Fruit fly (Drosophila melanogaster) whole organism, pupa: ENCODE results near the gene Gen.

ENCODE experiments used
- CG10348 ChIP-seq: fragments of 200-800 bp; sonication (Bioruptor generic); IDR thresholded peaks from 2 replicates; pipeline ENCODE4 v1.3.6; 2022; ENCODE audit warnings: missing biosample characterization, missing genetic modification characterization
- CG12605 ChIP-seq: fragments of 200-800 bp; sonication (Bioruptor generic); IDR thresholded peaks from 2 replicates; pipeline ENCODE4 v1.3.6; 2022; ENCODE audit warnings: missing biosample characterization, missing genetic modification characterization
- CG14655 ChIP-seq: fragments of 200-800 bp; sonication (Bioruptor generic); optimal IDR thresholded peaks from 3 replicates; lab custom pipeline; 2017; ENCODE audit warnings: mild to moderate bottlenecking, missing biosample characterization, missing genetic modification reagents, missing genetic modification characterization
- CG17806 ChIP-seq: fragments of 200-800 bp; sonication (Bioruptor generic); optimal IDR thresholded peaks from 2 replicates; lab custom pipeline; 2018; ENCODE audit warnings: missing biosample characterization, mild to moderate bottlenecking, missing genetic modification characterization, moderate library complexity
- CG32121 ChIP-seq: fragments of 200-800 bp; sonication (Bioruptor generic); IDR thresholded peaks from 2 replicates; pipeline ENCODE4 v1.3.6; 2022; ENCODE audit warnings: missing biosample characterization, missing genetic modification characterization
- CG34367 ChIP-seq: fragments of 200-800 bp; sonication (Bioruptor generic); optimal IDR thresholded peaks from 2 replicates; lab custom pipeline; 2018; ENCODE audit warnings: missing biosample characterization, mild to moderate bottlenecking, missing genetic modification characterization
- CG8159 ChIP-seq: fragments of 200-800 bp; sonication (Bioruptor generic); optimal IDR thresholded peaks from 3 replicates; lab custom pipeline; 2018; ENCODE audit warnings: missing biosample characterization, mild to moderate bottlenecking, missing genetic modification characterization, moderate library complexity
- CG8301 ChIP-seq: fragments of 200-800 bp; sonication (Bioruptor generic); optimal IDR thresholded peaks from 2 replicates; lab custom pipeline; 2018; ENCODE audit warnings: missing biosample characterization, mild to moderate bottlenecking, missing genetic modification characterization
- EcR ChIP-seq: fragments of 200-800 bp; sonication (Bioruptor generic); optimal IDR thresholded peaks from 3 replicates; lab custom pipeline; 2019; ENCODE audit warnings: missing biosample characterization, missing genetic modification characterization, mild to moderate bottlenecking, moderate library complexity, missing genetic modification reagents
- Ets98B ChIP-seq: fragments of 200-800 bp; sonication (Bioruptor generic); IDR thresholded peaks from 2 replicates; pipeline ENCODE4 v1.3.6; 2022; ENCODE audit warnings: missing biosample characterization, missing genetic modification characterization
- Pif1A ChIP-seq: fragments of 200-800 bp; sonication (Bioruptor generic); optimal IDR thresholded peaks from 3 replicates; lab custom pipeline; 2016; ENCODE audit warnings: missing biosample characterization, missing genetic modification characterization
- gl ChIP-seq: fragments of 200-800 bp; sonication (Bioruptor generic); optimal IDR thresholded peaks from 2 replicates; lab custom pipeline; 2018; ENCODE audit warnings: missing biosample characterization, mild to moderate bottlenecking, missing genetic modification characterization

dm6 chr3L:5186807-5187571 is 34.8 kb upstream of the Gen start:
- TF ChIP-seq CG17806 (tag; lab: Kevin White, UChicago) (peak; percentile 88), CG10348 (GFP tag; lab: Robert Waterston, UW) (peak; percentile 73), CG32121 (peak; percentile 93), CG34367 (tag; lab: Kevin White, UChicago) (peak; percentile 87), CG12605 (GFP tag; lab: Robert Waterston, UW) (peak; percentile 88), CG8159 (peak; percentile 88), Ets98B (peak; percentile 94), CG14655 (GFP tag; lab: Kevin White, UChicago) (peak; percentile 96), Pif1A (peak; percentile 92), EcR (GFP tag; lab: Kevin White, UChicago) (no peak), gl (tag; lab: Kevin White, UChicago) (peak; percentile 74), CG8301 (tag; lab: Kevin White, UChicago) (peak; percentile 97)
